Worm (Caenorhabditis elegans): ENCODE data around the gene unc-44.

The unc-44 gene

DNA sequence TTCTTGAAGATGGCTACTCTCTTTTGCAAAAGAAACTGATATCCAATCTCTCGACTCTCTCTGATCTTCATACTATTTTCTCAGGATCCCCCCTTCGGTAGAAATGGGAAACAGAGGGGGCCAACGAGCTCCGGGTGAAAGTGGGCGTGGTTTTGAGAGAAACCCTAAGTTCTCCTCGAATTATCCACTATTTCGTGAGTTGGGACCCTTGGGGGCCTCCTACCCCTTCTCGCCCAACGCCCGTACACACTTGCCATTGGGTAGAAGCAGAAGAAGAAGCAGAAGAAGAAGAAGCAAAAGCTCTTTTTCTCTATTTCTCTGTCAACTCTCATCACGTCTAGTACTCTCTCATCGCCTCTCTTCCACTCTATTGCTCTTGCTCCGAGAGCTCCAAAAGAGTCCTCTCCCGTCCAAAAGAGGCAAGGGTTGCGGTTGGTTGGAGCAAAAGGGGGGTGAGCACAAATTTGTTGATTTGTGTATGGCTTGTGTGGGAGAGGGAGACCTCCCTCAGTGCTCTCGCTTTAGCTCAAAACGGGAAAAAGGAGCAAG, 1.3 kb upstream of the unc-44 start (continued):
- TF ChIP-seq nhr-237 (tag; optimal IDR thresholded peaks at IDR 0.05) (no peak), C34B4.2 (tag; optimal IDR thresholded peaks at IDR 0.05) (no peak), fos-1 (tag; optimal IDR thresholded peaks at IDR 0.05) (no peak), lin-15B (tag; optimal IDR thresholded peaks at IDR 0.05) (no peak), ztf-11 (tag; optimal IDR thresholded peaks at IDR 0.05) (peak in 1 of 2 experiments; percentile 28), ceh-8 (GFP tag; optimal IDR thresholded peaks at IDR 0.05) (peak; percentile 42), zip-4 (GFP tag; optimal IDR thresholded peaks at IDR 0.05) (no peak), nhr-47 (tag; optimal IDR thresholded peaks at IDR 0.05) (peak; percentile 65), aly-2 (tag; optimal IDR thresholded peaks at IDR 0.05) (peak; percentile 33), lin-13 (GFP tag; optimal IDR thresholded peaks at IDR 0.05) (no peak), dsc-1 (tag; optimal IDR thresholded peaks at IDR 0.05) (peak; percentile 88), pax-3 (tag; optimal IDR thresholded peaks at IDR 0.05) (no peak), unc-30 (tag; optimal IDR thresholded peaks at IDR 0.05) (no peak), elt-3 (tag; optimal IDR thresholded peaks at IDR 0.05) (no peak), efl-1 (optimal IDR thresholded peaks at IDR 0.05) (peak; percentile 40 to 47), efl-1 (GFP tag; optimal IDR thresholded peaks at IDR 0.05 in 1 of 2) (peak; percentile 30 to 85), nhr-71 (tag; optimal IDR thresholded peaks at IDR 0.05) (peak; percentile 76), zag-1 (tag; optimal IDR thresholded peaks at IDR 0.05) (peak; percentile 83), hlh-4 (tag; optimal IDR thresholded peaks at IDR 0.05) (no peak), lir-3 (tag; optimal IDR thresholded peaks at IDR 0.05; ENCODE audit: poor library complexity) (peak; percentile 36), nhr-20 (tag; optimal IDR thresholded peaks at IDR 0.05) (peak; percentile 4), sptf-1 (tag; optimal IDR thresholded peaks at IDR 0.05) (no peak), rnt-1 (tag; optimal IDR thresholded peaks at IDR 0.05) (peak; percentile 48), ets-5 (GFP tag; IDR thresholded peaks at IDR 0.05) (no peak), isw-1 (GFP tag; IDR thresholded peaks at IDR 0.05) (peak; percentile 58), sup-37 (GFP tag; optimal IDR thresholded peaks at IDR 0.05) (no peak), lin-14 (GFP tag; optimal IDR thresholded peaks at IDR 0.05) (peak; percentile 89), C16A3.4 (tag; optimal IDR thresholded peaks at IDR 0.05) (no peak), snpc-4 (tag; optimal IDR thresholded peaks at IDR 0.05) (no peak), F16B12.6 (tag; optimal IDR thresholded peaks at IDR 0.05) (no peak), vab-15 (tag; optimal IDR thresholded peaks at IDR 0.05) (no peak), egl-27 (tag; optimal IDR thresholded peaks at IDR 0.05) (no peak), blmp-1 (tag; optimal IDR thresholded peaks at IDR 0.05) (no peak), nhr-11 (tag; optimal IDR thresholded peaks at IDR 0.05) (no peak), nhr-12 (tag; optimal IDR thresholded peaks at IDR 0.05) (no peak), tbx-2 (tag; optimal IDR thresholded peaks at IDR 0.05) (peak; percentile 64), lin-35 (GFP tag; optimal IDR thresholded peaks at IDR 0.05) (peak in 1 of 2 experiments; percentile 39), irx-1 (tag; optimal IDR thresholded peaks at IDR 0.05) (peak; percentile 36), dpl-1 (GFP tag; optimal IDR thresholded peaks at IDR 0.05) (peak in 1 of 3 experiments; percentile 25), nhr-28 (tag; optimal IDR thresholded peaks at IDR 0.05) (no peak)

DNA sequence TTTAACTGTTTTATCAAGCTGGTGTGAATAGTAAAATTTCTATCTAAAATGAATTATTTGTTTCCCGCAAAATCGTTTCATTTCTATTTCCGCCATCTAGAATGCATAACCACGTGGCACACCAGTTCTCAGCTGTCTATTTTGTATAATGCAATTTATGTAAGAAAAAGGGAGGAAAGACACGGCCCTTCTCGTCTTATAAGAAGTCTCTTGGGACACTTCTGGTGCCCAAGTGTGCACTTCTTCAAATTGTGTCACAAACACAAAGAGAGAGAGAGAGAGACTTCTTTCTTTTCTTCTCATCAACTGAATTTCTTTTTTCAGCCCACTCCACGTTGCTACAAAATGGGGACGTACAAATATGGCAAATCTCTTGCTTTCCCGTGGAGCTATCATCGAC, 1.9 kb downstream of the unc-44 start:
- peak in 1 of 3 experiments; percentile 10 for TF ChIP-seq ceh-82 (tag; optimal IDR thresholded peaks at IDR 0.05)
- peak; percentile 81 for TF ChIP-seq lin-14 (GFP tag; optimal IDR thresholded peaks at IDR 0.05)
- peak; percentile 6 for TF ChIP-seq nhr-71 (tag; optimal IDR thresholded peaks at IDR 0.05)
- TF ChIP-seq tbx-2 (tag; optimal IDR thresholded peaks at IDR 0.05): peak; percentile 26
- TF ChIP-seq nhr-76 (tag; optimal IDR thresholded peaks at IDR 0.05): no peak
